Fruit fly (Drosophila melanogaster) whole organism, wandering third instar larva: ENCODE results near the gene Ror.
A peak's percentile ranks its signal among the peaks of the same experiment; 100 is the strongest.

Source experiments
- Abd-B ChIP-seq: fragments of >200 bp; optimal IDR thresholded peaks from 2 replicates; lab custom pipeline; 2017; ENCODE audit warnings: missing biosample characterization, missing genetic modification characterization
- CG32264 ChIP-seq: fragments of 200-800 bp; sonication (Bioruptor generic); optimal IDR thresholded peaks from 2 replicates; lab custom pipeline; 2016; ENCODE audit warnings: missing biosample characterization, missing genetic modification characterization
- CrebA ChIP-seq: fragments of 200-800 bp; sonication (Bioruptor generic); optimal IDR thresholded peaks from 2 replicates; lab custom pipeline; 2016; ENCODE audit warnings: missing biosample characterization, mild to moderate bottlenecking, missing genetic modification characterization, borderline replicate concordance
- Dfd ChIP-seq: fragments of >200 bp; optimal IDR thresholded peaks from 2 replicates; lab custom pipeline; 2017; ENCODE audit warnings: missing biosample characterization, missing genetic modification characterization
- Dif ChIP-seq: fragments of 200-275, 200-300 bp; sonication (Bioruptor generic); optimal IDR thresholded peaks from 2 replicates; lab custom pipeline; 2018; ENCODE audit warnings: missing biosample characterization, missing genetic modification characterization; ENCODE audit not compliant: partially characterized antibody
- GATAd ChIP-seq: sonication (Bioruptor generic); optimal IDR thresholded peaks from 2 replicates; lab custom pipeline; 2016; ENCODE audit warnings: missing biosample characterization, missing genetic modification characterization
- Hnf4 ChIP-seq: fragments of 200-800 bp; sonication (Bioruptor generic); optimal IDR thresholded peaks from 2 replicates; lab custom pipeline; 2016; ENCODE audit warnings: missing biosample characterization, mild to moderate bottlenecking, missing genetic modification characterization
- Hr83 ChIP-seq: fragments of 200-300 bp; sonication (Bioruptor generic); optimal IDR thresholded peaks from 2 replicates; lab custom pipeline; 2016; ENCODE audit warnings: missing biosample characterization, mild to moderate bottlenecking, missing genetic modification characterization, moderate library complexity; ENCODE audit not compliant: poor library complexity, severe bottlenecking
- Jra ChIP-seq: sonication (Bioruptor generic); optimal IDR thresholded peaks from 2 replicates; lab custom pipeline; 2016; ENCODE audit warnings: missing biosample characterization, missing genetic modification characterization
- Mio ChIP-seq: sonication (Bioruptor generic); optimal IDR thresholded peaks from 2 replicates; lab custom pipeline; 2016; ENCODE audit warnings: missing biosample characterization, missing genetic modification characterization
- Myc ChIP-seq: fragments of >200 bp; optimal IDR thresholded peaks from 2 replicates; lab custom pipeline; 2017
- N ChIP-seq: fragments of >200 bp; optimal IDR thresholded peaks from 2 replicates; lab custom pipeline; 2018; ENCODE audit warnings: missing biosample characterization, missing external identifiers, missing genetic modification characterization
- OdsH ChIP-seq: fragments of 200-800 bp; sonication (Bioruptor generic); optimal IDR thresholded peaks from 2 replicates; lab custom pipeline; 2016; ENCODE audit warnings: missing biosample characterization, mild to moderate bottlenecking, missing genetic modification characterization
- Sp1 ChIP-seq: fragments of 200-800 bp; sonication (Bioruptor generic); optimal IDR thresholded peaks from 3 replicates; lab custom pipeline; 2019; ENCODE audit warnings: missing biosample characterization, mild to moderate bottlenecking, missing genetic modification characterization, moderate library complexity
- br ChIP-seq: fragments of 200-800 bp; sonication (Bioruptor generic); optimal IDR thresholded peaks from 2 replicates; lab custom pipeline; 2016; ENCODE audit warnings: missing biosample characterization, missing genetic modification characterization
- dl ChIP-seq, 2 experiments: fragments of 175-275, 200-275 bp in 1 of 2; fragments of 200-275 bp in 1 of 2; sonication (Bioruptor generic); optimal IDR thresholded peaks; lab custom pipeline; 2018; ENCODE audit warnings: mild to moderate bottlenecking in 2 of 2, missing biosample characterization in 2 of 2, missing genetic modification characterization in 2 of 2, moderate library complexity in 2 of 2; ENCODE audit not compliant: partially characterized antibody in 2 of 2, insufficient read depth in 1 of 2
- dmrt93B ChIP-seq: fragments of 200-800 bp; sonication (Bioruptor generic); optimal IDR thresholded peaks from 2 replicates; lab custom pipeline; 2018; ENCODE audit warnings: missing biosample characterization, mild to moderate bottlenecking, missing genetic modification characterization
- dsf ChIP-seq: sonication (Bioruptor generic); optimal IDR thresholded peaks from 2 replicates; lab custom pipeline; 2016; ENCODE audit warnings: missing biosample characterization, missing genetic modification characterization, borderline replicate concordance
- ey ChIP-seq: fragments of 200-800 bp; sonication (Bioruptor generic); optimal IDR thresholded peaks from 2 replicates; lab custom pipeline; 2016; ENCODE audit warnings: missing biosample characterization, missing genetic modification characterization
- foxo ChIP-seq, 2 experiments: fragments of 200-800 bp; sonication (Bioruptor generic); optimal IDR thresholded peaks; 2 replicates in 1 of 2; 3 replicates in 1 of 2; lab custom pipeline; 2016 to 2017; ENCODE audit warnings: missing biosample characterization in 2 of 2, missing genetic modification characterization in 2 of 2
- h ChIP-seq: fragments of 200-800 bp; sonication (Bioruptor generic); optimal IDR thresholded peaks from 3 replicates; lab custom pipeline; 2016; ENCODE audit warnings: missing biosample characterization, mild to moderate bottlenecking, missing genetic modification characterization
- jim ChIP-seq: fragments of 175-275, 200-325 bp; sonication (Bioruptor generic); optimal IDR thresholded peaks from 2 replicates; lab custom pipeline; 2016; ENCODE audit warnings: missing biosample characterization, mild to moderate bottlenecking, missing genetic modification characterization
- lola ChIP-seq: fragments of >200 bp; optimal IDR thresholded peaks from 2 replicates; lab custom pipeline; 2017; ENCODE audit warnings: missing biosample characterization, missing genetic modification characterization
- pan ChIP-seq: fragments of >200 bp; optimal IDR thresholded peaks from 2 replicates; lab custom pipeline; 2017
- psq ChIP-seq: fragments of 200-800 bp; sonication (Bioruptor generic); optimal IDR thresholded peaks from 3 replicates; lab custom pipeline; 2017; ENCODE audit warnings: missing biosample characterization, mild to moderate bottlenecking, missing genetic modification characterization, moderate library complexity
- rgr ChIP-seq: fragments of 200-800 bp; sonication (Bioruptor generic); optimal IDR thresholded peaks from 3 replicates; lab custom pipeline; 2016; ENCODE audit warnings: missing biosample characterization, mild to moderate bottlenecking, missing genetic modification characterization
- sage ChIP-seq: fragments of 200-800 bp; sonication (Bioruptor generic); optimal IDR thresholded peaks from 2 replicates; lab custom pipeline; 2016; ENCODE audit warnings: missing biosample characterization, mild to moderate bottlenecking, missing genetic modification characterization
- sv ChIP-seq: fragments of 200-800 bp; sonication (Bioruptor generic); optimal IDR thresholded peaks from 3 replicates; lab custom pipeline; 2016; ENCODE audit warnings: missing biosample characterization, missing genetic modification characterization
- tai ChIP-seq: sonication (Bioruptor generic); optimal IDR thresholded peaks from 2 replicates; lab custom pipeline; 2016; ENCODE audit warnings: missing biosample characterization, missing genetic modification characterization
- usp ChIP-seq: fragments of >200 bp; optimal IDR thresholded peaks from 2 replicates; lab custom pipeline; 2017; ENCODE audit warnings: missing biosample characterization, missing genetic modification characterization
- woc ChIP-seq: sonication (Bioruptor generic); optimal IDR thresholded peaks from 2 replicates; lab custom pipeline; 2016; ENCODE audit warnings: missing biosample characterization, mild to moderate bottlenecking, missing genetic modification characterization

Ror gene

DNA sequence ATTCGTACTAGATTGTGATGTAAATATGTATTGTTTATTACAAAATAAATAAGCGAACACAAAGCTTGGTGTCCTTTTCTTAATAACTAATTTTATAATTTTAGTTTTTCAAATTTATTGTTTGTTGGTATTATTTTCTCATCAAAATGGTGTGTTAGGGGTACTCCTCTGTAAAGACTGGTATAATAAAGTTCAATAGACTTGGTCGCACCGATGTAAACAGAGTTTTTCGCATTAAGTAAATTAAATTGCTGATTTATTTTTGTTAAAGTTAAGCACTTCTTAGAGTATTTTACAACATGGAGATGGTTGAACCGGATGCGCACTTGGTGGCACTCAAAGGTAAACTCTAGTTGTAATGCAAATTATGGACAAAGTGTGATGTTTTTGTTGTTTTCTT, 14.9 kb downstream of the Ror start, which contains the start of gene CG4953:
CG4953 (plus strand) TSS at position 193 of the 400 bp plus-strand sequence.
- TF ChIP-seq ey (GFP tag; lab: Kevin White, UChicago), result no peak
- TF ChIP-seq Mio (GFP tag; lab: Kevin White, UChicago), result no peak
- TF ChIP-seq Jra (GFP tag; lab: Kevin White, UChicago), result no peak
- TF ChIP-seq Hr83 (GFP tag; lab: Kevin White, UChicago), result no peak
- no peak for TF ChIP-seq jim (GFP tag; lab: Kevin White, UChicago)
- TF ChIP-seq Dif, result no peak
- no peak for TF ChIP-seq dl (GFP tag; optimal IDR thresholded peaks at IDR 0.05; lab: Kevin White, UChicago; ENCODE audit: insufficient read depth in 1 of 2, partially characterized antibody in 2 of 2)
- TF ChIP-seq CrebA, result no peak
- no peak for TF ChIP-seq dmrt93B (GFP tag; lab: Kevin White, UChicago)
- no peak for TF ChIP-seq CG32264 (GFP tag; lab: Kevin White, UChicago)
- TF ChIP-seq pan (lab: Kevin White, UChicago), result no peak
- TF ChIP-seq Myc (lab: Kevin White, UChicago), result no peak
- no peak for TF ChIP-seq sv (GFP tag; lab: Kevin White, UChicago)
- no peak for TF ChIP-seq GATAd

DNA sequence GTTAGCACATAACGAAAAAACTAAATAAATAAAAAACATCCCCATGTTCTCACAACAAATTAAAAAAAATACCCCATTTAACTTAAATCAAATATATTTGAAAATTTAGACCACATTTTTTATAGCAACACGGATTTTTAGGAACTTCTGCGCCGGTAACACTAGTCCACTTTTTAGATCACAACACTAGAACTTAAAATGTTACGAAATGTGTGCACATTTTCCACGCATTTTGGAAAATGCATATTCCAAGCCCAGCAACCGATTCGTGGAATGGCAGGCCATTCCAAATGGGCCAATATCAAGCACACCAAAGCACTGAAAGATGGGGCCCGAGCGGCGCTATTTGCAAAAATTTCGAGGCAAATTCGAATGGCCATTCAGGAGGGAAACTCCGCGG, 17.0 kb downstream of the Ror start, which contains the start of gene CG4957:
CG4957 (plus strand) TSS at position 185 of the 400 bp plus-strand sequence.
- TF ChIP-seq Myc (lab: Kevin White, UChicago) (peak; percentile 26), Dfd (GFP tag; lab: Kevin White, UChicago) (no peak), CrebA (no peak), rgr (GFP tag; lab: Kevin White, UChicago) (no peak)
- TF ChIP-seq, all 38 proteins: peak for 1

- peak in 1 of 2 experiments; percentile 50 for TF ChIP-seq foxo (GFP tag; optimal IDR thresholded peaks at IDR 0.05; lab: Kevin White, UChicago)
- TF ChIP-seq CrebA, result no peak
- TF ChIP-seq rgr (GFP tag; lab: Kevin White, UChicago), result no peak
- TF ChIP-seq dmrt93B (GFP tag; lab: Kevin White, UChicago), result no peak
- TF ChIP-seq sage (GFP tag; lab: Kevin White, UChicago), result peak; percentile 67
These were observed 18.2 kb downstream of the Ror start, which contains the start of gene Mulk for dm6 chr2L:10269854-10270253. Gene Mulk, plus strand, starts transcription at chr2L:10270051.

- no peak for TF ChIP-seq h (GFP tag; lab: Kevin White, UChicago)
- no peak for TF ChIP-seq dsf
- TF ChIP-seq woc (GFP tag; lab: Kevin White, UChicago), result no peak
- TF ChIP-seq Jra (GFP tag; lab: Kevin White, UChicago), result no peak
These were observed 20.6 kb downstream of the Ror start, which contains the start of gene trk for dm6 chr2L:10272224-10272623. Gene trk, minus strand, starts transcription at chr2L:10272324.

- TF ChIP-seq Sp1 (no peak), psq (peak; percentile 18), jim (GFP tag; lab: Kevin White, UChicago) (no peak), Myc (lab: Kevin White, UChicago) (no peak)
- TF ChIP-seq, all 38 proteins: peak for 1
These were observed 24.8 kb downstream of the Ror start for dm6 chr2L:10276436-10276835.

dm6 chr2L:10276846-10277245, 25.2 kb downstream of the Ror start:
- no peak for TF ChIP-seq usp (GFP tag; lab: Kevin White, UChicago)
- TF ChIP-seq tai (GFP tag; lab: Kevin White, UChicago), result peak; percentile 52
- TF ChIP-seq dl (GFP tag; optimal IDR thresholded peaks at IDR 0.05; lab: Kevin White, UChicago; ENCODE audit: insufficient read depth in 1 of 2, partially characterized antibody in 2 of 2), result no peak
- TF ChIP-seq lola, result no peak
- TF ChIP-seq dsf, result no peak
- TF ChIP-seq psq, result peak; percentile 33
- TF ChIP-seq Jra (GFP tag; lab: Kevin White, UChicago), result peak; percentile 40
- peak; percentile 14 to 54 for TF ChIP-seq foxo (GFP tag; optimal IDR thresholded peaks at IDR 0.05; lab: Kevin White, UChicago)
- no peak for TF ChIP-seq dmrt93B (GFP tag; lab: Kevin White, UChicago)
- TF ChIP-seq Abd-B (GFP tag; lab: Kevin White, UChicago), result no peak
- TF ChIP-seq sv (GFP tag; lab: Kevin White, UChicago), result no peak
- TF ChIP-seq jim (GFP tag; lab: Kevin White, UChicago), result no peak
- peak; percentile 66 for TF ChIP-seq ey (GFP tag; lab: Kevin White, UChicago)
- no peak for TF ChIP-seq br (GFP tag; lab: Kevin White, UChicago)
- TF ChIP-seq Hnf4 (GFP tag; lab: Kevin White, UChicago), result peak; percentile 58
- TF ChIP-seq Dfd (GFP tag; lab: Kevin White, UChicago), result no peak
- peak; percentile 9 for TF ChIP-seq N (GFP tag; lab: Kevin White, UChicago)
- peak; percentile 60 for TF ChIP-seq OdsH (GFP tag; lab: Kevin White, UChicago)
